Worm (Caenorhabditis elegans) whole organism, mixed stage, embryonic: ENCODE results near the gene aqp-10.

ENCODE experiments used
- ces-1 ChIP-seq: fragments of 150-350 bp; optimal IDR thresholded peaks from 2 replicates; lab custom pipeline; 2014; ENCODE audit warnings: missing biosample characterization, missing genetic modification reagents, missing genetic modification characterization
- hlh-1 ChIP-seq: fragments of 150-350 bp; optimal IDR thresholded peaks from 2 replicates; lab custom pipeline; 2014; ENCODE audit warnings: missing biosample characterization, missing genetic modification reagents, missing genetic modification characterization
- lin-13 ChIP-seq: fragments of 150-350 bp; optimal IDR thresholded peaks from 2 replicates; lab custom pipeline; 2014; ENCODE audit warnings: missing biosample characterization, missing genetic modification characterization
- lsy-2 ChIP-seq: fragments of 150-350 bp; optimal IDR thresholded peaks from 2 replicates; lab custom pipeline; 2014; ENCODE audit warnings: missing biosample characterization, missing genetic modification characterization
- nhr-237 ChIP-seq: fragments of 150-350 bp; optimal IDR thresholded peaks from 2 replicates; lab custom pipeline; 2014; ENCODE audit warnings: missing biosample characterization, missing genetic modification characterization
- unc-62 ChIP-seq: fragments of 150-350 bp; optimal IDR thresholded peaks from 2 replicates; lab custom pipeline; 2014; ENCODE audit warnings: missing biosample characterization, missing genetic modification reagents, missing genetic modification characterization

ce11 chrII:9786215-9786614 lies 16.6 kb upstream of the aqp-10 start:
- TF ChIP-seq unc-62 (GFP tag; lab: Kevin White, UChicago) (no peak), lin-13 (tag; lab: Kevin White, UChicago) (no peak), lsy-2 (tag; lab: Kevin White, UChicago) (no peak), ces-1 (GFP tag; lab: Kevin White, UChicago) (no peak), hlh-1 (no peak), nhr-237 (no peak)
